Worm (Caenorhabditis elegans) whole organism, young adult: Measurements from ENCODE around the gene ehs-1.

ENCODE experiments used
- B0019.2 ChIP-seq: fragments of 200-800 bp; sonication (Bioruptor generic); conservative IDR thresholded peaks from 2 replicates; pipeline ENCODE4 v1.3.6; 2022; ENCODE audit warnings: missing genetic modification reagents, missing genetic modification characterization, missing compliant biosample characterization
- B0261.1 ChIP-seq: sonication (generic microtip); optimal IDR thresholded peaks from 2 replicates; lab custom pipeline; 2016; ENCODE audit warnings: mild to moderate bottlenecking, missing genetic modification characterization, moderate library complexity, missing compliant biosample characterization
- D2030.7 ChIP-seq: fragments of 200-800 bp; sonication (Bioruptor generic); IDR thresholded peaks from 2 replicates; pipeline ENCODE4 v1.3.6; 2022; ENCODE audit warnings: missing genetic modification reagents, missing genetic modification characterization, missing compliant biosample characterization
- F10E7.11 ChIP-seq: sonication (generic microtip); optimal IDR thresholded peaks from 2 replicates; lab custom pipeline; 2017; ENCODE audit warnings: mild to moderate bottlenecking, missing genetic modification characterization, moderate library complexity, missing compliant biosample characterization
- F52B5.7 ChIP-seq: sonication (generic microtip); optimal IDR thresholded peaks from 2 replicates; lab custom pipeline; 2016; ENCODE audit warnings: mild to moderate bottlenecking, missing genetic modification characterization, missing compliant biosample characterization
- F57A8.1 ChIP-seq: fragments of 200-800 bp; sonication (Bioruptor generic); optimal IDR thresholded peaks from 2 replicates; lab custom pipeline; 2018; ENCODE audit warnings: mild to moderate bottlenecking, missing genetic modification characterization, moderate library complexity, missing compliant biosample characterization
- K12H6.12 ChIP-seq: fragments of 200-800 bp; sonication (Bioruptor generic); optimal IDR thresholded peaks from 2 replicates; lab custom pipeline; 2018; ENCODE audit warnings: mild to moderate bottlenecking, missing genetic modification characterization, missing compliant biosample characterization
- T07F8.4 ChIP-seq: sonication (generic microtip); optimal IDR thresholded peaks from 2 replicates; lab custom pipeline; 2016; ENCODE audit warnings: mild to moderate bottlenecking, missing genetic modification characterization, moderate library complexity, missing compliant biosample characterization
- ZK185.1 ChIP-seq: sonication (generic microtip); optimal IDR thresholded peaks from 2 replicates; lab custom pipeline; 2016; ENCODE audit warnings: mild to moderate bottlenecking, missing genetic modification characterization, missing compliant biosample characterization; ENCODE audit not compliant: poor library complexity, severe bottlenecking
- akir-1 ChIP-seq: fragments of 200-800 bp; sonication (Bioruptor generic); optimal IDR thresholded peaks from 2 replicates; lab custom pipeline; 2018; ENCODE audit warnings: mild to moderate bottlenecking, missing genetic modification characterization, moderate library complexity, missing compliant biosample characterization
- aptf-3 ChIP-seq: fragments of 200-800 bp; sonication (Bioruptor generic); IDR thresholded peaks from 2 replicates; pipeline ENCODE4 v1.3.6; 2022; ENCODE audit warnings: missing genetic modification characterization, missing compliant biosample characterization
- ccch-3 ChIP-seq: fragments of 200-800 bp; sonication (Bioruptor generic); optimal IDR thresholded peaks from 2 replicates; lab custom pipeline; 2018; ENCODE audit warnings: mild to moderate bottlenecking, missing genetic modification characterization, missing compliant biosample characterization
- cebp-1 ChIP-seq, 2 experiments: fragments of 200-800 bp in 1 of 2; sonication (Bioruptor generic) in 1 of 2; sonication (generic microtip) in 1 of 2; IDR thresholded peaks in 1 of 2; optimal IDR thresholded peaks in 1 of 2; 2 replicates each; pipeline versions ENCODE4 v1.3.6 to Lab custom; 2017 to 2022; ENCODE audit warnings: missing compliant biosample characterization in 2 of 2, missing genetic modification characterization in 2 of 2, mild to moderate bottlenecking in 1 of 2, missing genetic modification reagents in 1 of 2, moderate library complexity in 1 of 2
- cebp-2 ChIP-seq: fragments of 200-800 bp; sonication (Bioruptor generic); IDR thresholded peaks from 2 replicates; pipeline ENCODE4 v1.3.6; 2022; ENCODE audit warnings: missing genetic modification characterization, missing compliant biosample characterization
- ceh-91 ChIP-seq: fragments of 200-800 bp; sonication (Bioruptor generic); IDR thresholded peaks from 2 replicates; pipeline ENCODE4 v1.3.6; 2022; ENCODE audit warnings: missing genetic modification reagents, missing genetic modification characterization, missing compliant biosample characterization
- hlh-26 ChIP-seq: fragments of 200-800 bp; sonication (Bioruptor generic); conservative IDR thresholded peaks from 2 replicates; pipeline ENCODE4 v1.3.6; 2022; ENCODE audit warnings: missing genetic modification reagents, missing genetic modification characterization, missing compliant biosample characterization
- madf-10 ChIP-seq: sonication (generic microtip); optimal IDR thresholded peaks from 2 replicates; lab custom pipeline; 2016; ENCODE audit warnings: mild to moderate bottlenecking, missing genetic modification characterization, missing compliant biosample characterization
- madf-8 ChIP-seq: fragments of 200-800 bp; sonication (Bioruptor generic); conservative IDR thresholded peaks from 2 replicates; pipeline ENCODE4 v1.3.6; 2022; ENCODE audit warnings: missing genetic modification reagents, missing genetic modification characterization, missing compliant biosample characterization
- mxl-1 ChIP-seq: sonication (generic microtip); optimal IDR thresholded peaks from 2 replicates; lab custom pipeline; 2016; ENCODE audit warnings: missing genetic modification characterization, missing compliant biosample characterization
- nfya-2 ChIP-seq: fragments of 200-800 bp; sonication (Bioruptor generic); IDR thresholded peaks from 2 replicates; pipeline ENCODE4 v1.3.6; 2022; ENCODE audit warnings: missing genetic modification reagents, missing genetic modification characterization, missing compliant biosample characterization
- nhr-120 ChIP-seq: fragments of 200-800 bp; sonication (Bioruptor generic); IDR thresholded peaks from 2 replicates; pipeline ENCODE4 v1.3.6; 2022; ENCODE audit warnings: missing genetic modification characterization, missing compliant biosample characterization
- nhr-80 ChIP-seq: sonication (generic microtip); optimal IDR thresholded peaks from 2 replicates; lab custom pipeline; 2016; ENCODE audit warnings: missing genetic modification characterization, missing compliant biosample characterization
- pha-4 ChIP-seq: fragments of 150-350 bp; sonication (generic microtip); optimal IDR thresholded peaks from 2 replicates; lab custom pipeline; 2014; ENCODE audit warnings: missing biosample characterization, missing genetic modification reagents, missing genetic modification characterization
- snpc-1.1 ChIP-seq: sonication (generic microtip); optimal IDR thresholded peaks from 2 replicates; lab custom pipeline; 2017; ENCODE audit warnings: missing genetic modification characterization, mild to moderate bottlenecking, missing compliant biosample characterization, antibody characterized with exemption, moderate library complexity, missing genotype, missing genetic modification reagents; ENCODE audit not compliant: insufficient read depth
- snpc-3.4 ChIP-seq: sonication (generic microtip); optimal IDR thresholded peaks from 2 replicates; lab custom pipeline; 2017; ENCODE audit warnings: missing genetic modification characterization, mild to moderate bottlenecking, missing compliant biosample characterization, antibody characterized with exemption, moderate library complexity, missing genotype, missing genetic modification reagents
- somi-1 ChIP-seq: fragments of 200-800 bp; sonication (Bioruptor generic); optimal IDR thresholded peaks from 2 replicates; lab custom pipeline; 2018; ENCODE audit warnings: mild to moderate bottlenecking, missing genetic modification characterization, missing compliant biosample characterization
- unc-130 ChIP-seq: sonication (generic microtip); optimal IDR thresholded peaks from 2 replicates; lab custom pipeline; 2016; ENCODE audit warnings: missing genetic modification reagents, missing genetic modification characterization, missing compliant biosample characterization
- zfh-2 ChIP-seq: fragments of 200-800 bp; sonication (Bioruptor generic); conservative IDR thresholded peaks from 2 replicates; pipeline ENCODE4 v1.3.6; 2022; ENCODE audit warnings: missing genetic modification reagents, missing genetic modification characterization, missing compliant biosample characterization
- ztf-25 ChIP-seq: fragments of 200-800 bp; sonication (Bioruptor generic); IDR thresholded peaks from 2 replicates; pipeline ENCODE4 v1.3.6; 2022; ENCODE audit warnings: missing genetic modification reagents, missing genetic modification characterization, missing compliant biosample characterization
- ztf-28 ChIP-seq: fragments of 200-800 bp; sonication (Bioruptor generic); IDR thresholded peaks from 2 replicates; pipeline ENCODE4 v1.3.6; 2022; ENCODE audit warnings: missing genetic modification reagents, missing genetic modification characterization, missing compliant biosample characterization

Gene ehs-1

ce11 chrII:5785504-5785903 lies 35.0 kb upstream of the ehs-1 start:
- TF ChIP-seq nhr-120 = no peak
- TF ChIP-seq mxl-1 (tag; lab: Kevin White, UChicago) = no peak
- no peak for TF ChIP-seq madf-10
- no peak for TF ChIP-seq ztf-28 (GFP tag; lab: Robert Waterston, UW)

DNA sequence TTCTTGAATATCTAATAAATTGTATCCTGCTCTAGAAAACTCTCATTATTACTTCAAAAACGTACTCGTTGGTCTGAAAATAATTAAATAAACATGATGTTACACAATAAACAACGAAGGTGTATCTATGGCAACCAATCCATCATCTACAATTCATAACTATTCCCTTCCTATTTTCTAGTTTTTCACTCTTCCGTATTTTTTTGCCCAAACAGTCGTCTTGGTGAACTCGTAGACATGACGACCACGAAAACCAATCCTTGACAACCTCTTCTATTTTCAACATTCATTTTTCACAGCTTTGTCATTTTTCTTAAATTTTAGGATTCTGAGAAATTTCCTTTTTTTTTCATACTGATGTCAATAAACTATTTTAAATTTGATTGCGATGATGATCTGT lies 31.7 kb upstream of the ehs-1 start, which contains the start of gene K05F1.13:
Gene K05F1.13, plus strand, starts transcription at position 301 of the 400 bp plus-strand sequence.
- TF ChIP-seq nhr-80 (tag; lab: Kevin White, UChicago) (no peak), ztf-25 (GFP tag; lab: Robert Waterston, UW) (no peak), nfya-2 (GFP tag; lab: Robert Waterston, UW) (no peak), hlh-26 (GFP tag; lab: Robert Waterston, UW) (no peak)

DNA sequence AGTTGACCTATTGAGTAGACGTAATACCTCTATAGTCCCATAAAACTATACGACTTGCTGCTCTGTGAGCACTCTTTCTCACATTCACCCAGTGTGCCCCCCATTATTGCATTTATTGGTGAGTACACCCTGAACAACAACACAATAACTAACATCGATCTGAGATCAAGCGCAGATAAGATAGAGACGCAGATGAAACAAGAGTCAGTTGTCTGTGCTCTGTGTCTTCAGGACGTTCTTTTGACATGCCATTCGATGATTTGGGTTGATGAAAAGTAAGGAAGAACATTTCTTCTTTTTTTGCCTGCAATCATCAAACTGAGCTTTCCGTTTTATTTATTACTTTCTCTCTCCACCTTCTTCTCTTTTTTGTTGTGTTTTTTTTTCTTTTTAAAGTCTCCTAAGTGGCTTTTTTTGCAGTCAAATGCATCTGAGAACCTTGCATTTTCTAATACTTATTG lies 30.2 kb upstream of the ehs-1 start, which contains the start of gene lect-2:
Gene lect-2, plus strand, starts transcription at position 411 of the 461 bp plus-strand sequence.
- TF ChIP-seq unc-130 (GFP tag; lab: Kevin White, UChicago) (no peak), cebp-1 (GFP tag; IDR thresholded peaks at IDR 0.05; lab: Robert Waterston, UW) (no peak), cebp-1 (tag; optimal IDR thresholded peaks at IDR 0.05; lab: Kevin White, UChicago) (no peak), B0261.1 (tag; lab: Kevin White, UChicago) (no peak), F52B5.7 (no peak), ccch-3 (GFP tag; lab: Kevin White, UChicago) (no peak), aptf-3 (no peak), snpc-1.1 (tag; lab: Kevin White, UChicago) (no peak), B0019.2 (GFP tag; lab: Robert Waterston, UW) (no peak), akir-1 (no peak)

DNA sequence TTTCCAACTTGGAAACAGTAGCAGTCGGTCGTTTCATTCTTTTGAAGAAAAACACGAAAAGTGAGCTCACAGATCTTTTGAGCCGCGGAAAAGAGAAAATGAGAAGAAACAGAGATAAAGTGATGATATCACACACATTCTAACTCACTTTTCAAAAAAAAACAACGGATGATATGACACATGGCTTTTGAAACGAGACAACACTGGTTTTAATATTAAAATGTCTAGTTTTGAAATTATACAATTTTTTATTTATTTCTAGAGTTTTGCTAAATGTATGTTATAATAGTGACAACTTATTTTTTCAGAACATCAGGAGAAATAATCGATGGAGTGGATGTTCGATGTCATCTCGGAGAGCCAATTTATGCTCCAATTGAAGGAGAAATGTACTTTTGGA lies 28.0 kb upstream of the ehs-1 start, which contains the start of gene K05F1.14:
Gene K05F1.14, minus strand, starts transcription at position 101 of the 400 bp plus-strand sequence.
- TF ChIP-seq zfh-2 (GFP tag; lab: Robert Waterston, UW) (no peak), pha-4 (tag; lab: Kevin White, UChicago) (no peak)

DNA sequence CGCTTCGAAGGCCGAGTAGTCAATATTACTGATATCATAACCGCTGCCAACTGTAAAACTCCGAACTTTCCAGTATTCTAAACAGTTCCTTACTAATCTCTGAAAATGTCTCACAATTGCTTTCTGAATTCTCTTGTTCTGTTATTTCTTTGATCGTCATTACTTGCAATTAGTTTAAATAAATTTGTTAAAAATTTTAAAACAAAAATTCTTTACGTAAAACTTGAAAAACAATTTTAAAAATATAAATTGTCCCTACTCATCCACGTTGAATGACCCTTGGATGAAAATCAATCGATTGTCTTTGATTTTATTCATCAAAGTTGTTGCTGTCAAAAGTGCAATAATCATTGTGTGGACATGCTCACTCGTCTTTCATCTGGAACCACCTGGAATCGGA lies 26.3 kb upstream of the ehs-1 start, which contains the start of gene acdh-8:
Gene acdh-8, plus strand, starts transcription at position 301 of the 400 bp plus-strand sequence.
- TF ChIP-seq cebp-1 (GFP tag; IDR thresholded peaks at IDR 0.05; lab: Robert Waterston, UW) (no peak), cebp-1 (tag; optimal IDR thresholded peaks at IDR 0.05; lab: Kevin White, UChicago) (no peak), snpc-3.4 (tag; lab: Kevin White, UChicago) (no peak), cebp-2 (GFP tag; lab: Robert Waterston, UW) (no peak), ZK185.1 (tag; lab: Kevin White, UChicago) (no peak), ceh-91 (GFP tag; lab: Robert Waterston, UW) (no peak), D2030.7 (GFP tag; lab: Robert Waterston, UW) (no peak), F10E7.11 (no peak), madf-8 (no peak), F57A8.1 (GFP tag; lab: Kevin White, UChicago) (no peak), T07F8.4 (tag; lab: Kevin White, UChicago) (no peak), K12H6.12 (no peak), somi-1 (GFP tag; lab: Kevin White, UChicago) (no peak)
- TF ChIP-seq, all 124 proteins: peak for 0
